Fruit fly (Drosophila melanogaster) Kc167 (cell line): ENCODE measurements around the gene Ada1-2.
"Not testable (repeated sequence)": the region's sequence is repeated elsewhere in the genome, so short reads cannot be mapped to it uniquely, and the experiment has no call there.

Source experiments
- insv ChIP-seq: fragments of >200 bp; optimal IDR thresholded peaks from 3 replicates; lab custom pipeline; 2018; ENCODE audit warnings: missing external identifiers
- ttk ChIP-seq: sonication (Bioruptor generic); optimal IDR thresholded peaks from 2 replicates; lab custom pipeline; 2017; ENCODE audit warnings: missing external identifiers

DNA sequence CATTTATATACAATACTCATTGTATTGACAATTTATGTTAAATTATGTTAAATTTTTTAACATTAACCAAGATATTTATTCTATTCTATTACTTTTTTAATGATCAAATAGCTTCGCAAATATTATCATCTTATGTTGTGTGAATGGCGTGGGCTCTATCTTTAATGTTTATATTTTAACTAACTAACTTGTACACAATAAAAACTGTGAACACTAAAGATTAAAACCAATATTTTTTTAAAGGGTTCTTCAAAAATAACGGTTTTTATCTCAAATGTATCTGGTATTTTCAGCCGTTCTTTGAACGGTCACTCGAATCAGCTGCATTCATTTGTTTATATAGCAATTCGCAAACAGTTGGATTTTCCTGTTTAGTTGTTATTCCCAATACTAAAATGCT is 3.8 kb downstream of the Ada1-2 start, which contains the start of gene Ada1-1:
- TF ChIP-seq ttk (lab: Kevin White, UChicago); insv: not testable (repeated sequence)
